Worm (Caenorhabditis elegans) whole organism, late embryonic: Measurements from ENCODE around the gene R05G9.5.

Experiments used
- ceh-2 ChIP-seq: sonication (generic microtip); optimal IDR thresholded peaks from 2 replicates; lab custom pipeline; 2016; ENCODE audit warnings: missing genotype, missing genetic modification characterization, missing compliant biosample characterization
- che-1 ChIP-seq: sonication (generic microtip); optimal IDR thresholded peaks from 2 replicates; lab custom pipeline; 2016; ENCODE audit warnings: mild to moderate bottlenecking, missing genetic modification characterization, missing compliant biosample characterization
- dve-1 ChIP-seq: sonication (generic microtip); optimal IDR thresholded peaks from 2 replicates; lab custom pipeline; 2017; ENCODE audit warnings: antibody characterized with exemption, mild to moderate bottlenecking, missing genetic modification characterization, missing compliant biosample characterization
- eyg-1 ChIP-seq: sonication (generic microtip); optimal IDR thresholded peaks from 2 replicates; lab custom pipeline; 2016; ENCODE audit warnings: missing genotype, missing genetic modification characterization, missing compliant biosample characterization
- madf-2 ChIP-seq: sonication (generic microtip); optimal IDR thresholded peaks from 2 replicates; lab custom pipeline; 2017; ENCODE audit warnings: missing genetic modification characterization, missing compliant biosample characterization
- pag-3 ChIP-seq: sonication (generic microtip); optimal IDR thresholded peaks from 2 replicates; lab custom pipeline; 2016; ENCODE audit warnings: missing compliant biosample characterization, missing genetic modification characterization, borderline replicate concordance
- pha-2 ChIP-seq: sonication (generic microtip); optimal IDR thresholded peaks from 2 replicates; lab custom pipeline; 2017; ENCODE audit warnings: mild to moderate bottlenecking, missing genetic modification characterization, missing compliant biosample characterization
- sox-4 ChIP-seq: sonication (generic microtip); optimal IDR thresholded peaks from 2 replicates; lab custom pipeline; 2017; ENCODE audit warnings: mild to moderate bottlenecking, missing genetic modification characterization, inconsistent platforms, missing compliant biosample characterization
- ztf-16 ChIP-seq: sonication (generic microtip); optimal IDR thresholded peaks from 2 replicates; lab custom pipeline; 2017; ENCODE audit warnings: missing genetic modification characterization, missing compliant biosample characterization

ce11 chrII:6484876-6485526 lies 15.1 kb downstream of the R05G9.5 start, which contains the start of the genes lido-16 and plpp-1.2:
- TF ChIP-seq madf-2 (tag; lab: Kevin White, UChicago), result no peak
- no peak for TF ChIP-seq che-1 (tag; lab: Kevin White, UChicago)
- TF ChIP-seq pha-2 (tag; lab: Kevin White, UChicago), result no peak
- TF ChIP-seq ztf-16 (tag; lab: Kevin White, UChicago), result no peak
- TF ChIP-seq pag-3, result no peak
- TF ChIP-seq eyg-1, result no peak
- no peak for TF ChIP-seq sox-4 (tag; lab: Kevin White, UChicago)
- no peak for TF ChIP-seq dve-1 (tag; lab: Kevin White, UChicago)
- TF ChIP-seq ceh-2, result no peak
